Fruit fly (Drosophila melanogaster) whole organism, embryonic: Measurements from ENCODE around the gene HipHop.

Source experiments
- Atf-2 ChIP-seq: fragments of 200-800 bp; sonication (Bioruptor generic); optimal IDR thresholded peaks from 2 replicates; lab custom pipeline; 2016; ENCODE audit warnings: missing biosample characterization, missing genetic modification characterization
- Bdp1 ChIP-seq: fragments of 200-800 bp; sonication (Bioruptor generic); optimal IDR thresholded peaks from 3 replicates; lab custom pipeline; 2016; ENCODE audit warnings: missing biosample characterization, missing genetic modification characterization
- BtbVII ChIP-seq: fragments of 200-800 bp; sonication (Bioruptor generic); optimal IDR thresholded peaks from 3 replicates; lab custom pipeline; 2017; ENCODE audit warnings: missing biosample characterization, mild to moderate bottlenecking, missing genetic modification characterization
- CG10462 ChIP-seq: fragments of 200-800 bp; sonication (Bioruptor generic); optimal IDR thresholded peaks from 2 replicates; lab custom pipeline; 2016; ENCODE audit warnings: missing biosample characterization, missing genetic modification characterization
- CG10543 ChIP-seq: fragments of 200-800 bp; sonication (Bioruptor generic); optimal IDR thresholded peaks from 3 replicates; lab custom pipeline; 2017; ENCODE audit warnings: missing biosample characterization, mild to moderate bottlenecking, missing genetic modification characterization, moderate library complexity
- CG11696 ChIP-seq: fragments of 200-800 bp; sonication (Bioruptor generic); IDR thresholded peaks from 2 replicates; pipeline ENCODE4 v1.3.6; 2022; ENCODE audit warnings: missing biosample characterization, missing genetic modification characterization
- CG12071 ChIP-seq: fragments of 200-800 bp; sonication (Bioruptor generic); optimal IDR thresholded peaks from 3 replicates; lab custom pipeline; 2018; ENCODE audit warnings: missing biosample characterization, mild to moderate bottlenecking, missing genetic modification characterization
- CG12219 ChIP-seq: fragments of 200-800 bp; sonication (Bioruptor generic); optimal IDR thresholded peaks from 3 replicates; lab custom pipeline; 2018; ENCODE audit warnings: missing biosample characterization, mild to moderate bottlenecking, missing genetic modification characterization
- CG1233 ChIP-seq: fragments of 200-800 bp; sonication (Bioruptor generic); optimal IDR thresholded peaks from 4 replicates; lab custom pipeline; 2018; ENCODE audit warnings: missing biosample characterization, mild to moderate bottlenecking, missing genetic modification characterization
- CG13123 ChIP-seq: fragments of 200-800 bp; sonication (Bioruptor generic); optimal IDR thresholded peaks from 2 replicates; lab custom pipeline; 2016; ENCODE audit warnings: missing biosample characterization, missing genetic modification characterization
- CG14050 ChIP-seq: fragments of 200-800 bp; sonication (Bioruptor generic); IDR thresholded peaks from 3 replicates; pipeline ENCODE4 v1.3.6; 2022; ENCODE audit warnings: missing biosample characterization, missing genetic modification characterization
- CG15011 ChIP-seq: fragments of 200-800 bp; sonication (Bioruptor generic); optimal IDR thresholded peaks from 3 replicates; lab custom pipeline; 2018; ENCODE audit warnings: missing biosample characterization, mild to moderate bottlenecking, missing genetic modification characterization
- CG15514 ChIP-seq: fragments of 200-800 bp; sonication (Bioruptor generic); optimal IDR thresholded peaks from 3 replicates; lab custom pipeline; 2017; ENCODE audit warnings: missing biosample characterization, missing genetic modification characterization, mild to moderate bottlenecking, moderate library complexity, missing genetic modification reagents
- CG2712 ChIP-seq: fragments of 200-800 bp; optimal IDR thresholded peaks from 3 replicates; lab custom pipeline; 2019; ENCODE audit warnings: missing biosample characterization, mild to moderate bottlenecking, missing genetic modification characterization, moderate library complexity
- CG2875 ChIP-seq: fragments of 200-800 bp; sonication (Bioruptor generic); optimal IDR thresholded peaks from 2 replicates; lab custom pipeline; 2017; ENCODE audit warnings: missing biosample characterization, mild to moderate bottlenecking, missing genetic modification characterization, missing genetic modification reagents
- CG4282 ChIP-seq: fragments of 200-800 bp; sonication (Bioruptor generic); optimal IDR thresholded peaks from 2 replicates; lab custom pipeline; 2016; ENCODE audit warnings: missing biosample characterization, missing genetic modification characterization
- CG4328 ChIP-seq: fragments of 200-800 bp; sonication (Bioruptor generic); optimal IDR thresholded peaks from 3 replicates; lab custom pipeline; 2017; ENCODE audit warnings: missing biosample characterization, missing genetic modification reagents, missing genetic modification characterization
- CG4820 ChIP-seq: fragments of 200-800 bp; sonication (Bioruptor generic); optimal IDR thresholded peaks from 3 replicates; lab custom pipeline; 2016; ENCODE audit warnings: missing biosample characterization, missing genetic modification characterization
- CG5180 ChIP-seq: fragments of 200-800 bp; sonication (Bioruptor generic); optimal IDR thresholded peaks from 3 replicates; lab custom pipeline; 2017; ENCODE audit warnings: missing biosample characterization, missing genetic modification characterization, mild to moderate bottlenecking, moderate library complexity, missing genetic modification reagents
- CG6854 ChIP-seq: fragments of 200-800 bp; sonication (Bioruptor generic); optimal IDR thresholded peaks from 3 replicates; lab custom pipeline; 2017; ENCODE audit warnings: missing biosample characterization, mild to moderate bottlenecking, missing genetic modification characterization
- CG7745 ChIP-seq: fragments of 200-800 bp; sonication (Bioruptor generic); optimal IDR thresholded peaks from 2 replicates; lab custom pipeline; 2018; ENCODE audit warnings: missing biosample characterization, mild to moderate bottlenecking, missing genetic modification characterization, moderate library complexity
- CG9797 ChIP-seq: fragments of 200-800 bp; sonication (Bioruptor generic); optimal IDR thresholded peaks from 3 replicates; lab custom pipeline; 2018; ENCODE audit warnings: missing biosample characterization, mild to moderate bottlenecking, missing genetic modification characterization
- Fer1 ChIP-seq: fragments of 200-800 bp; sonication (Bioruptor generic); optimal IDR thresholded peaks from 2 replicates; lab custom pipeline; 2017; ENCODE audit warnings: missing biosample characterization, mild to moderate bottlenecking, missing genetic modification characterization
- H2.0 ChIP-seq: fragments of 200-800 bp; sonication (Bioruptor generic); IDR thresholded peaks from 2 replicates; pipeline ENCODE4 v1.3.6; 2022; ENCODE audit warnings: missing biosample characterization, missing genetic modification characterization
- Hr3 ChIP-seq: fragments of 200-800 bp; sonication (Bioruptor generic); optimal IDR thresholded peaks from 3 replicates; lab custom pipeline; 2016; ENCODE audit warnings: missing biosample characterization, missing genetic modification characterization
- Jarid2 ChIP-seq: fragments of 200-800 bp; sonication (Bioruptor generic); optimal IDR thresholded peaks from 3 replicates; lab custom pipeline; 2017; ENCODE audit warnings: mild to moderate bottlenecking, missing biosample characterization, missing genetic modification reagents, missing genetic modification characterization
- NK7.1 ChIP-seq: fragments of 200-800 bp; sonication (Bioruptor generic); optimal IDR thresholded peaks from 3 replicates; lab custom pipeline; 2016; ENCODE audit warnings: missing biosample characterization, missing genetic modification characterization
- Nf-YA ChIP-seq: fragments of 200-800 bp; sonication (Bioruptor generic); IDR thresholded peaks from 2 replicates; pipeline ENCODE4 v1.3.6; 2022; ENCODE audit warnings: missing biosample characterization, missing genetic modification characterization
- NfI ChIP-seq: fragments of 200-800 bp; sonication (Bioruptor generic); optimal IDR thresholded peaks from 3 replicates; lab custom pipeline; 2018; ENCODE audit warnings: missing biosample characterization, mild to moderate bottlenecking, missing genetic modification characterization, moderate library complexity
- Ptx1 ChIP-seq: fragments of 200-800 bp; sonication (Bioruptor generic); IDR thresholded peaks from 2 replicates; pipeline ENCODE4 v1.3.6; 2022; ENCODE audit warnings: missing biosample characterization, missing genetic modification characterization
- Sox100B ChIP-seq: fragments of 200-800 bp; sonication (Bioruptor generic); optimal IDR thresholded peaks from 3 replicates; lab custom pipeline; 2018; ENCODE audit warnings: missing biosample characterization, mild to moderate bottlenecking, missing genetic modification characterization
- YL-1 ChIP-seq: fragments of 200-800 bp; sonication (Bioruptor generic); optimal IDR thresholded peaks from 3 replicates; lab custom pipeline; 2017; ENCODE audit warnings: missing biosample characterization, mild to moderate bottlenecking, missing genetic modification characterization
- ash1 ChIP-seq: fragments of 200-800 bp; sonication (Bioruptor generic); optimal IDR thresholded peaks from 2 replicates; lab custom pipeline; 2018; ENCODE audit warnings: missing biosample characterization, mild to moderate bottlenecking, missing genetic modification characterization
- bigmax ChIP-seq: fragments of 200-800 bp; sonication (Bioruptor generic); optimal IDR thresholded peaks from 2 replicates; lab custom pipeline; 2018; ENCODE audit warnings: missing biosample characterization, mild to moderate bottlenecking, missing genetic modification characterization
- corto ChIP-seq: fragments of 200-800 bp; sonication (Bioruptor generic); optimal IDR thresholded peaks from 2 replicates; lab custom pipeline; 2016; ENCODE audit warnings: missing biosample characterization, mild to moderate bottlenecking, missing genetic modification characterization, moderate library complexity
- ems ChIP-seq: fragments of 200-800 bp; sonication (Bioruptor generic); optimal IDR thresholded peaks from 3 replicates; lab custom pipeline; 2016; ENCODE audit warnings: missing biosample characterization, missing genetic modification characterization
- ftz-f1 ChIP-seq: fragments of 200-800 bp; sonication (Bioruptor generic); optimal IDR thresholded peaks from 2 replicates; lab custom pipeline; 2016; ENCODE audit warnings: missing biosample characterization, missing genetic modification characterization
- hb ChIP-seq: fragments of 200-800 bp; sonication (Bioruptor generic); IDR thresholded peaks from 3 replicates; pipeline ENCODE4 v1.3.6; 2022; ENCODE audit warnings: missing biosample characterization, missing genetic modification characterization; ENCODE audit not compliant: partially characterized antibody
- her ChIP-seq: fragments of 200-800 bp; sonication (Bioruptor generic); optimal IDR thresholded peaks from 2 replicates; lab custom pipeline; 2016; ENCODE audit warnings: missing biosample characterization, missing genetic modification characterization
- hth ChIP-seq: fragments of >200 bp; optimal IDR thresholded peaks from 2 replicates; lab custom pipeline; 2017; ENCODE audit warnings: inconsistent platforms
- kay ChIP-seq: fragments of 200-800 bp; sonication (Bioruptor generic); optimal IDR thresholded peaks from 2 replicates; lab custom pipeline; 2016; ENCODE audit warnings: missing biosample characterization, missing genetic modification characterization
- peb ChIP-seq: fragments of 200-800 bp; sonication (Bioruptor generic); IDR thresholded peaks from 2 replicates; pipeline ENCODE4 v1.3.6; 2022; ENCODE audit warnings: missing biosample characterization, missing genetic modification characterization
- pho ChIP-seq: fragments of 200-800 bp; sonication (Bioruptor generic); optimal IDR thresholded peaks from 2 replicates; lab custom pipeline; 2016; ENCODE audit warnings: missing biosample characterization, missing genetic modification characterization
- rib ChIP-seq: fragments of 200-800 bp; sonication (Bioruptor generic); IDR thresholded peaks from 2 replicates; pipeline ENCODE4 v1.3.6; 2022; ENCODE audit warnings: missing biosample characterization, missing genetic modification characterization
- row ChIP-seq: fragments of 200-800 bp; sonication (Bioruptor generic); IDR thresholded peaks from 3 replicates; pipeline ENCODE4 v1.3.6; 2022; ENCODE audit warnings: missing biosample characterization, missing genetic modification characterization
- schlank ChIP-seq: fragments of 200-800 bp; sonication (Bioruptor generic); optimal IDR thresholded peaks from 2 replicates; lab custom pipeline; 2018; ENCODE audit warnings: missing biosample characterization, mild to moderate bottlenecking, missing genetic modification characterization
- sob ChIP-seq: fragments of 200-800 bp; sonication (Bioruptor generic); IDR thresholded peaks from 2 replicates; pipeline ENCODE4 v1.3.6; 2022; ENCODE audit warnings: missing biosample characterization, missing genetic modification characterization
- sug ChIP-seq: fragments of 200-800 bp; optimal IDR thresholded peaks from 2 replicates; lab custom pipeline; 2019; ENCODE audit warnings: missing biosample characterization, mild to moderate bottlenecking, missing genetic modification characterization, moderate library complexity
- unc-4 ChIP-seq: fragments of 200-800 bp; sonication (Bioruptor generic); IDR thresholded peaks from 2 replicates; pipeline ENCODE4 v1.3.6; 2022; ENCODE audit warnings: missing biosample characterization, missing genetic modification characterization; ENCODE audit not compliant: partially characterized antibody
- wek ChIP-seq: fragments of 200-800 bp; sonication (Bioruptor generic); optimal IDR thresholded peaks from 3 replicates; lab custom pipeline; 2018; ENCODE audit warnings: missing biosample characterization, mild to moderate bottlenecking, missing genetic modification characterization, moderate library complexity

HipHop gene

dm6 chr3L:18813963-18814647, 6.9 kb upstream of the HipHop start (continued):
- TF ChIP-seq Hr3 (GFP tag; lab: Kevin White, UChicago) (no peak), Ptx1 (GFP tag; lab: Robert Waterston, UW) (no peak), NK7.1 (no peak), her (peak; percentile 71), H2.0 (GFP tag; lab: Robert Waterston, UW) (no peak; the same call in 1 of the 2 replicates), kay (GFP tag; lab: Kevin White, UChicago) (peak; percentile 62), Bdp1 (GFP tag; lab: Kevin White, UChicago) (no peak), sug (peak; percentile 95), sob (GFP tag; lab: Robert Waterston, UW) (peak; percentile 78; the same call in 1 of the 2 replicates), BtbVII (GFP tag; lab: Kevin White, UChicago) (peak; percentile 83), CG9797 (GFP tag; lab: Kevin White, UChicago) (no peak), YL-1 (GFP tag; lab: Kevin White, UChicago) (peak; percentile 59), bigmax (peak; percentile 17), CG10462 (GFP tag; lab: Kevin White, UChicago) (no peak), wek (GFP tag; lab: Kevin White, UChicago) (peak; percentile 80), CG7745 (no peak), CG15514 (no peak), Sox100B (GFP tag; lab: Kevin White, UChicago) (peak; percentile 59), hth (no peak), CG12219 (GFP tag; lab: Kevin White, UChicago) (peak; percentile 47), CG4328 (GFP tag; lab: Kevin White, UChicago) (peak; percentile 60), CG10543 (GFP tag; lab: Kevin White, UChicago) (peak; percentile 87), Jarid2 (peak; percentile 58), unc-4 (GFP tag; lab: Robert Waterston, UW) (no peak), CG2712 (peak; percentile 45), CG14050 (peak; percentile 31; the same call in 1 of the 3 replicates), schlank (tag; lab: Kevin White, UChicago) (peak; percentile 56), ash1 (peak; percentile 4), Atf-2 (GFP tag; lab: Kevin White, UChicago) (peak; percentile 20), CG11696 (GFP tag; lab: Robert Waterston, UW) (0 out of 2 replicates have a peak, but pooled peaks have one; percentile 50), ftz-f1 (GFP tag; lab: Kevin White, UChicago) (peak; percentile 93), Nf-YA (GFP tag; lab: Robert Waterston, UW) (peak; percentile 63), peb (GFP tag; lab: Robert Waterston, UW) (0 out of 2 replicates have a peak, but pooled peaks have one; percentile 27), corto (peak; percentile 25), pho (GFP tag; lab: Kevin White, UChicago) (peak; percentile 59), CG1233 (peak; percentile 64), CG2875 (GFP tag; lab: Kevin White, UChicago) (peak; percentile 73), row (GFP tag; lab: Robert Waterston, UW) (no peak; the same call in 2 of the 3 replicates), NfI (no peak), rib (GFP tag; lab: Robert Waterston, UW) (peak; percentile 77), ems (no peak), CG5180 (GFP tag; lab: Kevin White, UChicago) (peak; percentile 77), CG4282 (GFP tag; lab: Kevin White, UChicago) (no peak), CG12071 (GFP tag; lab: Kevin White, UChicago) (peak; percentile 76), CG13123 (no peak), CG4820 (GFP tag; lab: Kevin White, UChicago) (peak; percentile 23), hb (GFP tag; lab: Robert Waterston, UW) (no peak), Fer1 (GFP tag; lab: Kevin White, UChicago) (peak; percentile 86), CG15011 (peak; percentile 71), CG6854 (peak; percentile 74)
